Fruit fly (Drosophila melanogaster) whole organism: ENCODE results near the gene CG3081.

Source experiments
- CG8478 ChIP-seq: fragments of >200 bp; optimal IDR thresholded peaks from 2 replicates; lab custom pipeline; 2018; ENCODE audit warnings: inconsistent platforms
- Dll ChIP-seq: fragments of >200 bp; optimal IDR thresholded peaks from 2 replicates; lab custom pipeline; 2017
- EcR ChIP-seq, 2 experiments: fragments of >200 bp; optimal IDR thresholded peaks; 2 replicates each; lab custom pipeline; 2017; ENCODE audit warnings: missing biosample characterization in 2 of 2, missing genetic modification characterization in 2 of 2, missing genetic modification reagents in 2 of 2
- pan ChIP-seq: fragments of >200 bp; optimal IDR thresholded peaks from 2 replicates; lab custom pipeline; 2017
- psq ChIP-seq: fragments of >200 bp; optimal IDR thresholded peaks from 2 replicates; lab custom pipeline; 2017
- usp ChIP-seq: fragments of >200 bp; optimal IDR thresholded peaks from 2 replicates; lab custom pipeline; 2017; ENCODE audit warnings: missing biosample characterization, missing genetic modification characterization, mixed read lengths

CG3081 gene

dm6 chrX:4678146-4678912 is 34.5 kb upstream of the CG3081 start:
- peak in 1 of 2 experiments; percentile 75 for TF ChIP-seq EcR (GFP tag; optimal IDR thresholded peaks at IDR 0.05; lab: Kevin White, UChicago)
- TF ChIP-seq psq (lab: Kevin White, UChicago) = no peak

DNA sequence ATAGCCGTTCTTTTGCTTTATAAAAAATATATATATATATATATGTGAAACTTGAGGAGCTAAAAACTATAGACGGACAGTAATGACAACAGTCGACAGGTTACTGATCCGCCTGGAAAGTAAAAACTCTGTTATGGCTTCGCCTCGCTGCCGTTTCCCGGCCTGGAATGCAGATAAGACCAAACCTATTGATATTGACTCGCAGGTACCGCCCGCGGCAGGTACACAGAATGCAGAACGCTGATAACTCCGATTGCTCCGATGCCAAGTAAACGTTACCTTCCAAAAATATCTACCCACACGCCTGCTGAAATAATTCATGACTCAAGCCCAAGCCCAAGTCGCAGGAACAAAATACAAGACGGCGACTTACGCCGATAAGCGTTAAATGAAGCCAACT is 33.6 kb upstream of the CG3081 start:
- TF ChIP-seq EcR (GFP tag; optimal IDR thresholded peaks at IDR 0.05; lab: Kevin White, UChicago) (no peak), pan (lab: Kevin White, UChicago) (no peak), usp (GFP tag; lab: Kevin White, UChicago) (no peak), Dll (lab: Kevin White, UChicago) (no peak), CG8478 (lab: Kevin White, UChicago) (no peak), psq (lab: Kevin White, UChicago) (no peak)

dm6 chrX:4675054-4675453 is 31.3 kb upstream of the CG3081 start:
- TF ChIP-seq pan (lab: Kevin White, UChicago) (no peak), EcR (GFP tag; optimal IDR thresholded peaks at IDR 0.05; lab: Kevin White, UChicago) (no peak), CG8478 (lab: Kevin White, UChicago) (no peak), psq (lab: Kevin White, UChicago) (no peak), usp (GFP tag; lab: Kevin White, UChicago) (no peak), Dll (lab: Kevin White, UChicago) (no peak)

DNA sequence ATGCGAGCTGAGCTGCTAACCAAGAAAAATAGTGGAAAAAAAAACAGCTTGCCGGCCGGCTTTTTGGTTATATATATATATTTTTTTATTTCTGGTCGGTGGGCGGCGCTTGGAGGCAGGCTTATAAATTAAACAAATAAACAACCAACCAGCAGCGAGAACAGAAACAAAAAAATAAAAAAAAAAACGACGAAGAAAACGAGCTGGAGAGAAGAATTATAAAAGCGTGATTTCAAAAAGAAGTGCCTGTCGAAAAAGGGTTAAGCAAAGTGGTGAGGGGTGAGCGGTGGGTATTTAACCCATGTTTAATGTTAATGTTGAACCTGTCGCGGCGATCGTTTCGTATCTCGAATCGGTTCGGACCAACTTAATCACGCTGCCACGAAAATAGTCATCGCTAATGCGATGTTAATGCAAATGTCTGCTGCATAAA is 27.4 kb upstream of the CG3081 start:
- TF ChIP-seq Dll (lab: Kevin White, UChicago) (no peak), usp (GFP tag; lab: Kevin White, UChicago) (no peak), psq (lab: Kevin White, UChicago) (no peak)

dm6 chrX:4669438-4669837 is 25.7 kb upstream of the CG3081 start:
- TF ChIP-seq CG8478 (lab: Kevin White, UChicago) (no peak), pan (lab: Kevin White, UChicago) (no peak), Dll (lab: Kevin White, UChicago) (no peak)

dm6 chrX:4666650-4667360 is 23.0 kb upstream of the CG3081 start, which contains the start of gene CG3009:
Gene CG3009 (minus strand): TSS chrX:4666700.
- no peak for TF ChIP-seq CG8478 (lab: Kevin White, UChicago)
- TF ChIP-seq pan (lab: Kevin White, UChicago) = no peak

dm6 chrX:4664107-4664506 is 20.3 kb upstream of the CG3081 start:
- TF ChIP-seq Dll (lab: Kevin White, UChicago) = no peak
- no peak for TF ChIP-seq EcR (GFP tag; optimal IDR thresholded peaks at IDR 0.05; lab: Kevin White, UChicago)
- no peak for TF ChIP-seq usp (GFP tag; lab: Kevin White, UChicago)
- TF ChIP-seq pan (lab: Kevin White, UChicago) = no peak
- TF ChIP-seq psq (lab: Kevin White, UChicago) = no peak

DNA sequence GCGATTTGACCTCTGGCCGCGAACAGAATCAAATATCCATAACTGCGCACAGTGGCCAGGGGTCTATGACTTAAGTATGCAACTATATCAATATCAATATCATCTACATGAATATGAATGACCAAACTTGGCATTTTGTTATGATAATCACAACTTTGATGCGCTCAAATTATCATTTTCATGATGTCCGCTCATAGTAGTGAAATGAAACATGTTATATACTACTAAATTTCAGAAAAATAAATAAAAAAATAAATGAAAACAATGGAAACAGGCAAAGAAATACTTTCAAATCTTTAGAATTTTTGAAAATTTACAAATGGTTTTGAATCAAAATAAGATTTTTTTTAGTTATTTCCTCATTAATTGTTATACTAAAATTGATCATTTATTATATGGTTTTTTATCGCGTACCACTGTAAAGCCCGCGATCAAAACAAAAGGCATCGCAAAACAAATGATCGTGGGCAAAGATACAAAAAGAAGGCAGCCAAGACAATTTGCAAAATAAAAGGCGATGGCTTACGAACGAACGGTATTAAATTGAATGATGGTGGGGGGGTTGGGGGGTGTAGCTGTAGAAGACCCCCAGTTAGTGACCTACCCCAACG is 17.0 kb upstream of the CG3081 start:
- TF ChIP-seq usp (GFP tag; lab: Kevin White, UChicago) = no peak
- no peak for TF ChIP-seq psq (lab: Kevin White, UChicago)
- TF ChIP-seq pan (lab: Kevin White, UChicago) = no peak
- no peak for TF ChIP-seq CG8478 (lab: Kevin White, UChicago)
- no peak for TF ChIP-seq Dll (lab: Kevin White, UChicago)
- TF ChIP-seq EcR (GFP tag; optimal IDR thresholded peaks at IDR 0.05; lab: Kevin White, UChicago) = no peak

- TF ChIP-seq psq (lab: Kevin White, UChicago) (no peak), pan (lab: Kevin White, UChicago) (no peak)
Observed at dm6 chrX:4657896-4658295, 14.1 kb upstream of the CG3081 start.

DNA sequence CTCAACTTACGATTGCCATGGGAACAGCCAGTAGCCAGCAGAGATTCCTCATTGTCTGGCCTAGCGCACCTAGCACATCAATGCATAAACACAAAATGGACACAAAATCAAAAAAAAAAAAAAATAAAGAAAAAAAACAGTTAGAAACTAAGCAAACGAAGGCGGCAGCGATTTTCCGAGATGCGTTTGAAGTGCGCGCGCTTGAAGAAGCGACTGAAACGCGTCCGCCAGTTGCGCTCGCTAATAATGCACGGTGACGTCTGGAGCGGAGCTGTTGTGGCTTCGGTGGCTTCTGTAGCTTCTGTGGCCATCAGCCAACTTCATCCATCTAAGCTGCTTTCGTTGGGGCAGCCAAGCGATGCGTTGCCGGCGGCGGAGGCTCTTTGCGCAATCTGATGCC is 10.6 kb upstream of the CG3081 start, which contains the start of gene CG15473:
Gene CG15473, minus strand, starts transcription at position 101 of the 400 bp plus-strand sequence.
- no peak for TF ChIP-seq psq (lab: Kevin White, UChicago)
- no peak for TF ChIP-seq CG8478 (lab: Kevin White, UChicago)
- TF ChIP-seq usp (GFP tag; lab: Kevin White, UChicago) = no peak
- no peak for TF ChIP-seq EcR (GFP tag; optimal IDR thresholded peaks at IDR 0.05; lab: Kevin White, UChicago)
- no peak for TF ChIP-seq Dll (lab: Kevin White, UChicago)
- TF ChIP-seq pan (lab: Kevin White, UChicago) = no peak

- no peak for TF ChIP-seq psq (lab: Kevin White, UChicago)
- TF ChIP-seq usp (GFP tag; lab: Kevin White, UChicago) = no peak
- no peak for TF ChIP-seq EcR (GFP tag; optimal IDR thresholded peaks at IDR 0.05; lab: Kevin White, UChicago)
- no peak for TF ChIP-seq CG8478 (lab: Kevin White, UChicago)
- TF ChIP-seq pan (lab: Kevin White, UChicago) = no peak
- TF ChIP-seq Dll (lab: Kevin White, UChicago) = no peak
Observed at dm6 chrX:4649751-4650150, 6.0 kb upstream of the CG3081 start, which contains the start of the genes Cbp80 and Torsin. Gene Cbp80 (plus strand): TSS chrX:4650015. Gene Torsin (minus strand): TSS chrX:4650032.
